Worm (Caenorhabditis elegans) whole organism, L2 larva: ENCODE data around the gene str-2.
A peak's percentile ranks its signal among the peaks of the same experiment; 100 is the strongest.

Experiments
- C34F6.9 ChIP-seq: fragments of 150-350 bp; optimal IDR thresholded peaks from 2 replicates; lab custom pipeline; 2014; ENCODE audit warnings: missing biosample characterization, missing genetic modification characterization
- F13H6.1 ChIP-seq: sonication (generic microtip); optimal IDR thresholded peaks from 2 replicates; lab custom pipeline; 2016; ENCODE audit warnings: missing genetic modification characterization, missing compliant biosample characterization
- R02D3.7 ChIP-seq: fragments of 150-350 bp; optimal IDR thresholded peaks from 2 replicates; lab custom pipeline; 2014; ENCODE audit warnings: missing biosample characterization, missing genetic modification characterization
- Y55F3AM.14 ChIP-seq: fragments of 200-800 bp; sonication (Bioruptor generic); optimal IDR thresholded peaks from 2 replicates; lab custom pipeline; 2018; ENCODE audit warnings: mild to moderate bottlenecking, missing genetic modification characterization, missing compliant biosample characterization
- ZK546.5 ChIP-seq: sonication (generic microtip); optimal IDR thresholded peaks from 2 replicates; lab custom pipeline; 2017; ENCODE audit warnings: missing biosample characterization, missing genetic modification characterization
- alr-1 ChIP-seq: fragments of 150-350 bp; optimal IDR thresholded peaks from 2 replicates; lab custom pipeline; 2014; ENCODE audit warnings: missing biosample characterization, missing genetic modification characterization
- aly-2 ChIP-seq: fragments of 150-350 bp; optimal IDR thresholded peaks from 2 replicates; lab custom pipeline; 2014; ENCODE audit warnings: missing biosample characterization, missing genetic modification characterization
- ama-1 ChIP-seq: fragments of 150-350 bp; optimal IDR thresholded peaks from 2 replicates; lab custom pipeline; 2018; ENCODE audit warnings: inconsistent platforms
- blmp-1 ChIP-seq: sonication (generic microtip); optimal IDR thresholded peaks from 2 replicates; lab custom pipeline; 2017; ENCODE audit warnings: missing genetic modification characterization, mild to moderate bottlenecking, missing compliant biosample characterization, antibody characterized with exemption, moderate library complexity; ENCODE audit not compliant: insufficient read depth
- ceh-16 ChIP-seq: fragments of 150-350 bp; optimal IDR thresholded peaks from 2 replicates; lab custom pipeline; 2014; ENCODE audit warnings: missing biosample characterization, missing genetic modification characterization
- ceh-82 ChIP-seq: fragments of 150-350 bp; optimal IDR thresholded peaks from 2 replicates; lab custom pipeline; 2014; ENCODE audit warnings: missing biosample characterization, missing genetic modification characterization
- crh-2 ChIP-seq: sonication (generic microtip); optimal IDR thresholded peaks from 2 replicates; lab custom pipeline; 2017; ENCODE audit warnings: missing biosample characterization, missing genetic modification characterization
- dmd-4 ChIP-seq: sonication (generic microtip); optimal IDR thresholded peaks from 2 replicates; lab custom pipeline; 2017; ENCODE audit warnings: missing biosample characterization, missing genetic modification characterization
- egl-27 ChIP-seq: sonication (generic microtip); optimal IDR thresholded peaks from 3 replicates; lab custom pipeline; 2017; ENCODE audit warnings: missing biosample characterization, missing genetic modification reagents, missing genetic modification characterization
- elt-1 ChIP-seq: fragments of 150-350 bp; optimal IDR thresholded peaks from 2 replicates; lab custom pipeline; 2014; ENCODE audit warnings: missing biosample characterization, missing genetic modification characterization
- elt-3 ChIP-seq: sonication (generic microtip); optimal IDR thresholded peaks from 2 replicates; lab custom pipeline; 2017; ENCODE audit warnings: missing biosample characterization, missing genetic modification characterization
- fos-1 ChIP-seq: fragments of 150-350 bp; optimal IDR thresholded peaks from 2 replicates; lab custom pipeline; 2014; ENCODE audit warnings: missing biosample characterization, missing genetic modification characterization
- gmeb-1 ChIP-seq: fragments of 150-350 bp; optimal IDR thresholded peaks from 2 replicates; lab custom pipeline; 2014; ENCODE audit warnings: missing biosample characterization, missing genetic modification characterization
- lin-11 ChIP-seq: fragments of 150-350 bp; sonication (generic microtip); optimal IDR thresholded peaks from 2 replicates; lab custom pipeline; 2014; ENCODE audit warnings: missing biosample characterization, missing genetic modification characterization, inconsistent platforms, mixed read lengths
- lin-13 ChIP-seq: fragments of 150-350 bp; optimal IDR thresholded peaks from 2 replicates; lab custom pipeline; 2014; ENCODE audit warnings: missing biosample characterization, missing genetic modification reagents, missing genetic modification characterization
- lin-39 ChIP-seq: fragments of 150-350 bp; optimal IDR thresholded peaks from 2 replicates; lab custom pipeline; 2014; ENCODE audit warnings: missing biosample characterization, missing genetic modification reagents, missing genetic modification characterization
- lsy-2 ChIP-seq, 2 experiments: fragments of 150-350 bp in 1 of 2; sonication (generic microtip) in 1 of 2; optimal IDR thresholded peaks; 2 replicates each; lab custom pipeline; 2014 to 2017; ENCODE audit warnings: missing biosample characterization in 2 of 2, missing genetic modification characterization in 2 of 2
- mab-5 ChIP-seq: fragments of 150-350 bp; optimal IDR thresholded peaks from 2 replicates; lab custom pipeline; 2014; ENCODE audit warnings: missing biosample characterization, missing genetic modification characterization
- mbf-1 ChIP-seq: sonication (generic microtip); optimal IDR thresholded peaks from 2 replicates; lab custom pipeline; 2017; ENCODE audit warnings: missing biosample characterization, missing genetic modification characterization
- mdl-1 ChIP-seq, 2 experiments: fragments of 150-350 bp in 1 of 2; sonication (generic microtip) in 1 of 2; optimal IDR thresholded peaks; 2 replicates each; lab custom pipeline; 2017; ENCODE audit warnings: missing biosample characterization in 2 of 2, missing genetic modification characterization in 2 of 2
- nhr-10 ChIP-seq: sonication (generic microtip); optimal IDR thresholded peaks from 2 replicates; lab custom pipeline; 2017; ENCODE audit warnings: missing biosample characterization, missing genetic modification characterization
- nhr-11 ChIP-seq: fragments of 150-350 bp; optimal IDR thresholded peaks from 2 replicates; lab custom pipeline; 2014; ENCODE audit warnings: missing biosample characterization, missing genetic modification characterization
- nhr-12 ChIP-seq: fragments of 150-350 bp; optimal IDR thresholded peaks from 2 replicates; lab custom pipeline; 2014; ENCODE audit warnings: missing biosample characterization, missing genetic modification characterization
- nhr-129 ChIP-seq: fragments of 150-350 bp; optimal IDR thresholded peaks from 2 replicates; lab custom pipeline; 2014; ENCODE audit warnings: missing biosample characterization, missing genetic modification characterization
- nhr-21 ChIP-seq: fragments of 150-350 bp; optimal IDR thresholded peaks from 2 replicates; lab custom pipeline; 2014; ENCODE audit warnings: missing biosample characterization, missing genetic modification characterization
- nhr-23 ChIP-seq: fragments of 150-350 bp; optimal IDR thresholded peaks from 2 replicates; lab custom pipeline; 2014; ENCODE audit warnings: missing biosample characterization, missing genetic modification reagents, missing genetic modification characterization
- nhr-237 ChIP-seq: fragments of 150-350 bp; optimal IDR thresholded peaks from 2 replicates; lab custom pipeline; 2014; ENCODE audit warnings: missing biosample characterization, missing genetic modification characterization
- nhr-25 ChIP-seq: fragments of 150-350 bp; sonication (generic microtip); optimal IDR thresholded peaks from 3 replicates; lab custom pipeline; 2014; ENCODE audit warnings: missing biosample characterization, missing genetic modification characterization
- nhr-6 ChIP-seq: fragments of 150-350 bp; optimal IDR thresholded peaks from 2 replicates; lab custom pipeline; 2014; ENCODE audit warnings: missing biosample characterization, missing genetic modification characterization
- nhr-77 ChIP-seq: fragments of 150-350 bp; optimal IDR thresholded peaks from 2 replicates; lab custom pipeline; 2014; ENCODE audit warnings: missing biosample characterization, missing genetic modification characterization
- peb-1 ChIP-seq: fragments of 150-350 bp; optimal IDR thresholded peaks from 2 replicates; lab custom pipeline; 2014; ENCODE audit warnings: missing biosample characterization, missing genetic modification characterization
- sem-4 ChIP-seq: fragments of 150-350 bp; optimal IDR thresholded peaks from 2 replicates; lab custom pipeline; 2014; ENCODE audit warnings: missing biosample characterization, missing genetic modification reagents, missing genetic modification characterization
- skn-1 ChIP-seq: sonication (generic microtip); optimal IDR thresholded peaks from 2 replicates; lab custom pipeline; 2017; ENCODE audit warnings: missing biosample characterization, missing genetic modification characterization
- sma-3 ChIP-seq: sonication (generic microtip); optimal IDR thresholded peaks from 2 replicates; lab custom pipeline; 2016; ENCODE audit warnings: missing genetic modification reagents, missing genetic modification characterization, missing compliant biosample characterization
- sma-9 ChIP-seq, 2 experiments: fragments of 150-350 bp in 1 of 2; sonication (generic microtip) in 1 of 2; optimal IDR thresholded peaks; 2 replicates each; lab custom pipeline; 2014 to 2016; ENCODE audit warnings: missing genetic modification characterization in 2 of 2, mild to moderate bottlenecking in 1 of 2, missing biosample characterization in 1 of 2, missing compliant biosample characterization in 1 of 2, missing genetic modification reagents in 1 of 2, moderate library complexity in 1 of 2
- snpc-4 ChIP-seq: fragments of 150-350 bp; optimal IDR thresholded peaks from 2 replicates; lab custom pipeline; 2014; ENCODE audit warnings: missing biosample characterization, missing genetic modification characterization
- unc-39 ChIP-seq: fragments of 150-350 bp; optimal IDR thresholded peaks from 2 replicates; lab custom pipeline; 2014; ENCODE audit warnings: missing biosample characterization, missing genetic modification characterization
- unc-55 ChIP-seq: fragments of 150-350 bp; sonication (generic microtip); optimal IDR thresholded peaks from 3 replicates; lab custom pipeline; 2014; ENCODE audit warnings: missing biosample characterization, missing genetic modification reagents, missing genetic modification characterization
- unc-62 ChIP-seq: fragments of 150-350 bp; optimal IDR thresholded peaks from 2 replicates; lab custom pipeline; 2014; ENCODE audit warnings: missing biosample characterization, missing genetic modification reagents, missing genetic modification characterization
- zag-1 ChIP-seq: fragments of 150-350 bp; optimal IDR thresholded peaks from 2 replicates; lab custom pipeline; 2014; ENCODE audit warnings: missing biosample characterization, missing genetic modification characterization
- ztf-1 ChIP-seq: fragments of 200-800 bp; sonication (Bioruptor generic); conservative IDR thresholded peaks from 2 replicates; pipeline ENCODE4 v1.3.6; 2022; ENCODE audit warnings: missing genetic modification characterization, missing compliant biosample characterization
- ztf-11 ChIP-seq: sonication (generic microtip); optimal IDR thresholded peaks from 2 replicates; lab custom pipeline; 2017; ENCODE audit warnings: missing biosample characterization, missing genetic modification characterization
- ztf-4 ChIP-seq: fragments of 150-350 bp; optimal IDR thresholded peaks from 2 replicates; lab custom pipeline; 2014; ENCODE audit warnings: missing biosample characterization, missing genetic modification characterization

Gene str-2

DNA sequence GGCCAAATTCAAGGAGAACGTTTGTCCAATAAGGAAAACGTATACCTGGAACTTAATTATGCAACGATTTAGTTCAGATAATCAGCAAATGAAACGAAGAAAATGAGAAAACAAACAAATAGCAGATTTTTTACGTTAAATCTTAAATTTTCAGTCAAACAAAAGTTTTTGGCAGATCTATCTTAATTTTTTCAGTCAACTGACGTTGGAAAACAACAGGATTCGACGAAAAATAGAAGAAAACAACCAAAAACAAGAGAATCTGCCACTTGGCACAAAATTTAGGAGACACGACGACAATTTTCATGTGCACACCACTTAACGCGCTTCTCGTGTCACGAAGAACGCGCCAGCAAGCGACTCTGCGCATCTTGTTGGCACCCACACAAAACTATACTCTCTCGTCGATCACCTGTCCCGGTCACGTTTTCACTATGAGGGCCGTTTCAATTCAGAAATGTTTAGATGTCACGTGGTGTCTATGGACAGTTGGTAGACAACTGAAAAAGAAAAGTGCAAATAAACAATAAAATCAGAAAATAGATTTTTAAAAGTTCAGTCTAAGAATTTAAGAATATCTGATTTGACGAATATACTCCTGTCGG is 34.3 kb downstream of the str-2 start, which contains the start of gene ztf-7:
Gene ztf-7, minus strand, starts transcription at position 51 of the 605 bp plus-strand sequence.
- TF ChIP-seq unc-39 (no peak), dmd-4 (tag; lab: Kevin White, UChicago) (peak; percentile 51), zag-1 (tag; lab: Kevin White, UChicago) (peak; percentile 58), sem-4 (tag; lab: Kevin White, UChicago) (peak; percentile 92), ztf-4 (tag; lab: Kevin White, UChicago) (peak; percentile 91), egl-27 (peak; percentile 82), blmp-1 (tag; lab: Kevin White, UChicago) (peak; percentile 84), unc-55 (GFP tag; lab: Kevin White, UChicago) (peak; percentile 83), ceh-82 (tag; lab: Kevin White, UChicago) (no peak), crh-2 (peak; percentile 97), peb-1 (tag; lab: Kevin White, UChicago) (no peak), nhr-21 (tag; lab: Kevin White, UChicago) (peak; percentile 97), nhr-25 (tag; lab: Kevin White, UChicago) (peak; percentile 98), mdl-1 (tag; optimal IDR thresholded peaks at IDR 0.05; lab: Kevin White, UChicago) (peak; percentile 79 to 95), mab-5 (tag; lab: Kevin White, UChicago) (peak; percentile 92), lin-39 (tag; lab: Kevin White, UChicago) (no peak), Y55F3AM.14 (GFP tag; lab: Kevin White, UChicago) (peak; percentile 86), elt-1 (tag; lab: Kevin White, UChicago) (no peak), sma-9 (GFP tag; optimal IDR thresholded peaks at IDR 0.05; lab: Kevin White, UChicago) (peak; percentile 97), sma-9 (tag; optimal IDR thresholded peaks at IDR 0.05; lab: Kevin White, UChicago) (no peak), nhr-12 (tag; lab: Kevin White, UChicago) (no peak), snpc-4 (tag; lab: Kevin White, UChicago) (peak; percentile 87), unc-62 (GFP tag; lab: Kevin White, UChicago) (peak; percentile 71), ceh-16 (tag; lab: Kevin White, UChicago) (peak; percentile 39), nhr-129 (tag; lab: Kevin White, UChicago) (peak; percentile 94), lin-11 (tag; lab: Kevin White, UChicago) (peak; percentile 95), nhr-23 (tag; lab: Kevin White, UChicago) (no peak), ztf-1 (GFP tag; lab: Robert Waterston, UW) (no peak), sma-3 (GFP tag; lab: Kevin White, UChicago) (peak; percentile 98), lsy-2 (tag; optimal IDR thresholded peaks at IDR 0.05; lab: Kevin White, UChicago) (peak; percentile 85 to 97), skn-1 (tag; lab: Kevin White, UChicago) (peak; percentile 72), nhr-11 (tag; lab: Kevin White, UChicago) (no peak), gmeb-1 (tag; lab: Kevin White, UChicago) (peak; percentile 92), elt-3 (tag; lab: Kevin White, UChicago) (no peak), fos-1 (peak; percentile 88), ztf-11 (no peak), ZK546.5 (no peak), alr-1 (tag; lab: Kevin White, UChicago) (no peak), ama-1 (peak; percentile 63), nhr-10 (no peak), aly-2 (tag; lab: Kevin White, UChicago) (no peak), R02D3.7 (peak; percentile 32), lin-13 (GFP tag; lab: Kevin White, UChicago) (peak; percentile 83), nhr-6 (tag; lab: Kevin White, UChicago) (peak; percentile 91), C34F6.9 (tag; lab: Kevin White, UChicago) (peak; percentile 99), nhr-77 (no peak), mbf-1 (tag; lab: Kevin White, UChicago) (no peak), F13H6.1 (tag; lab: Kevin White, UChicago) (peak; percentile 96), nhr-237 (tag; lab: Kevin White, UChicago) (peak; percentile 38)
